Worm (Caenorhabditis elegans) whole organism, young adult: ENCODE data around the gene pck-3.

Experiments
- C06A6.2 ChIP-seq: fragments of 200-800 bp; sonication (Bioruptor generic); conservative IDR thresholded peaks from 2 replicates; pipeline ENCODE4 v1.3.6; 2022; ENCODE audit warnings: missing genetic modification characterization, missing compliant biosample characterization
- F23B12.7 ChIP-seq: sonication (generic microtip); optimal IDR thresholded peaks from 2 replicates; lab custom pipeline; 2017; ENCODE audit warnings: missing genetic modification characterization, mild to moderate bottlenecking, missing compliant biosample characterization, antibody characterized with exemption, moderate library complexity; ENCODE audit not compliant: insufficient read depth
- K11D2.4 ChIP-seq: fragments of 200-800 bp; sonication (Bioruptor generic); IDR thresholded peaks from 2 replicates; pipeline ENCODE4 v1.3.6; 2022; ENCODE audit warnings: missing genetic modification reagents, missing genetic modification characterization, missing compliant biosample characterization
- K12H6.12 ChIP-seq: fragments of 200-800 bp; sonication (Bioruptor generic); optimal IDR thresholded peaks from 2 replicates; lab custom pipeline; 2018; ENCODE audit warnings: mild to moderate bottlenecking, missing genetic modification characterization, missing compliant biosample characterization
- Y95B8A.8 ChIP-seq: fragments of 200-800 bp; sonication (Bioruptor generic); IDR thresholded peaks from 2 replicates; pipeline ENCODE4 v1.3.6; 2022; ENCODE audit warnings: missing genetic modification reagents, missing genetic modification characterization, missing compliant biosample characterization
- ZK185.1 ChIP-seq: sonication (generic microtip); optimal IDR thresholded peaks from 2 replicates; lab custom pipeline; 2016; ENCODE audit warnings: mild to moderate bottlenecking, missing genetic modification characterization, missing compliant biosample characterization; ENCODE audit not compliant: poor library complexity, severe bottlenecking
- akir-1 ChIP-seq: fragments of 200-800 bp; sonication (Bioruptor generic); optimal IDR thresholded peaks from 2 replicates; lab custom pipeline; 2018; ENCODE audit warnings: mild to moderate bottlenecking, missing genetic modification characterization, moderate library complexity, missing compliant biosample characterization
- ceh-40 ChIP-seq: fragments of 200-800 bp; sonication (Bioruptor generic); IDR thresholded peaks from 2 replicates; pipeline ENCODE4 v1.3.6; 2022; ENCODE audit warnings: missing genetic modification characterization, missing compliant biosample characterization
- ceh-79 ChIP-seq: sonication (generic microtip); optimal IDR thresholded peaks from 2 replicates; lab custom pipeline; 2017; ENCODE audit warnings: mild to moderate bottlenecking, missing genetic modification characterization, missing compliant biosample characterization
- chd-7 ChIP-seq: sonication (generic microtip); optimal IDR thresholded peaks from 2 replicates; lab custom pipeline; 2016; ENCODE audit warnings: mild to moderate bottlenecking, missing genetic modification characterization, moderate library complexity, missing compliant biosample characterization
- dpff-1 ChIP-seq: sonication (generic microtip); optimal IDR thresholded peaks from 2 replicates; lab custom pipeline; 2017; ENCODE audit warnings: mild to moderate bottlenecking, missing genetic modification characterization, missing compliant biosample characterization
- ets-4 ChIP-seq: fragments of 200-800 bp; sonication (Bioruptor generic); optimal IDR thresholded peaks from 2 replicates; lab custom pipeline; 2018; ENCODE audit warnings: mild to moderate bottlenecking, missing genetic modification characterization, missing compliant biosample characterization
- him-1 ChIP-seq: sonication (generic microtip); optimal IDR thresholded peaks from 2 replicates; lab custom pipeline; 2016; ENCODE audit warnings: missing genotype, missing genetic modification reagents, missing genetic modification characterization, missing compliant biosample characterization
- hlh-12 ChIP-seq: sonication (generic microtip); optimal IDR thresholded peaks from 2 replicates; lab custom pipeline; 2016; ENCODE audit warnings: missing genetic modification characterization, missing compliant biosample characterization
- hmg-20 ChIP-seq: fragments of 200-800 bp; sonication (Bioruptor generic); IDR thresholded peaks from 2 replicates; pipeline ENCODE4 v1.3.6; 2022; ENCODE audit warnings: missing genetic modification reagents, missing genetic modification characterization, missing compliant biosample characterization
- let-607 ChIP-seq, 2 experiments: fragments of 200-800 bp in 1 of 2; sonication (Bioruptor generic) in 1 of 2; sonication (generic microtip) in 1 of 2; optimal IDR thresholded peaks; 2 replicates each; lab custom pipeline; 2016 to 2018; ENCODE audit warnings: mild to moderate bottlenecking in 2 of 2, missing compliant biosample characterization in 2 of 2, missing genetic modification characterization in 2 of 2, moderate library complexity in 2 of 2, missing genotype in 1 of 2
- lin-26 ChIP-seq: fragments of 200-800 bp; sonication (Bioruptor generic); IDR thresholded peaks from 2 replicates; pipeline ENCODE4 v1.3.6; 2022; ENCODE audit warnings: missing genetic modification reagents, missing genetic modification characterization, missing compliant biosample characterization
- lin-35 ChIP-seq, 3 experiments: fragments of 150-350 bp in 2 of 3; sonication (generic microtip) in 1 of 3; optimal IDR thresholded peaks; 2 replicates each; lab custom pipeline; 2014 to 2018; ENCODE audit warnings: missing biosample characterization in 3 of 3, missing genetic modification characterization in 3 of 3, missing genetic modification reagents in 3 of 3
- lin-54 ChIP-seq: fragments of 200-800 bp; sonication (Bioruptor generic); optimal IDR thresholded peaks from 2 replicates; lab custom pipeline; 2018; ENCODE audit warnings: mild to moderate bottlenecking, missing genetic modification characterization, missing compliant biosample characterization
- lsl-1 ChIP-seq: fragments of 200-800 bp; sonication (Bioruptor generic); optimal IDR thresholded peaks from 2 replicates; lab custom pipeline; 2018; ENCODE audit warnings: mild to moderate bottlenecking, missing genetic modification characterization, moderate library complexity, missing compliant biosample characterization
- madf-3 ChIP-seq: fragments of 200-800 bp; sonication (Bioruptor generic); IDR thresholded peaks from 2 replicates; pipeline ENCODE4 v1.3.6; 2022; ENCODE audit warnings: missing genetic modification reagents, missing genetic modification characterization, missing compliant biosample characterization
- madf-8 ChIP-seq: fragments of 200-800 bp; sonication (Bioruptor generic); conservative IDR thresholded peaks from 2 replicates; pipeline ENCODE4 v1.3.6; 2022; ENCODE audit warnings: missing genetic modification reagents, missing genetic modification characterization, missing compliant biosample characterization
- mcd-1 ChIP-seq: fragments of 200-800 bp; sonication (Bioruptor generic); IDR thresholded peaks from 2 replicates; pipeline ENCODE4 v1.3.6; 2022; ENCODE audit warnings: missing genetic modification reagents, missing genetic modification characterization, missing compliant biosample characterization
- mel-28 ChIP-seq: sonication (generic microtip); optimal IDR thresholded peaks from 2 replicates; lab custom pipeline; 2016; ENCODE audit warnings: borderline replicate concordance, mild to moderate bottlenecking, missing genetic modification characterization, missing compliant biosample characterization
- mxl-1 ChIP-seq: sonication (generic microtip); optimal IDR thresholded peaks from 2 replicates; lab custom pipeline; 2016; ENCODE audit warnings: missing genetic modification characterization, missing compliant biosample characterization
- nhr-120 ChIP-seq: fragments of 200-800 bp; sonication (Bioruptor generic); IDR thresholded peaks from 2 replicates; pipeline ENCODE4 v1.3.6; 2022; ENCODE audit warnings: missing genetic modification characterization, missing compliant biosample characterization
- pbrm-1 ChIP-seq: fragments of 200-800 bp; sonication (Bioruptor generic); IDR thresholded peaks from 2 replicates; pipeline ENCODE4 v1.3.6; 2022; ENCODE audit warnings: missing genetic modification reagents, missing genetic modification characterization, missing compliant biosample characterization
- rec-8 ChIP-seq, 2 experiments: sonication (generic microtip); optimal IDR thresholded peaks; 2 replicates each; lab custom pipeline; 2016; ENCODE audit warnings: mild to moderate bottlenecking in 2 of 2, missing genetic modification characterization in 2 of 2, missing genetic modification reagents in 2 of 2, missing genotype in 2 of 2, missing biosample characterization in 1 of 2, missing compliant biosample characterization in 1 of 2, moderate library complexity in 1 of 2
- repo-1 ChIP-seq: sonication (generic microtip); optimal IDR thresholded peaks from 2 replicates; lab custom pipeline; 2017; ENCODE audit warnings: mild to moderate bottlenecking, missing genetic modification characterization, missing compliant biosample characterization
- snpc-3.4 ChIP-seq: sonication (generic microtip); optimal IDR thresholded peaks from 2 replicates; lab custom pipeline; 2017; ENCODE audit warnings: missing genetic modification characterization, mild to moderate bottlenecking, missing compliant biosample characterization, antibody characterized with exemption, moderate library complexity, missing genotype, missing genetic modification reagents
- somi-1 ChIP-seq: fragments of 200-800 bp; sonication (Bioruptor generic); optimal IDR thresholded peaks from 2 replicates; lab custom pipeline; 2018; ENCODE audit warnings: mild to moderate bottlenecking, missing genetic modification characterization, missing compliant biosample characterization
- sptf-2 ChIP-seq: fragments of 200-800 bp; sonication (Bioruptor generic); optimal IDR thresholded peaks from 2 replicates; lab custom pipeline; 2018; ENCODE audit warnings: mild to moderate bottlenecking, missing genetic modification characterization, missing compliant biosample characterization
- tbp1 ChIP-seq: fragments of 200-800 bp; sonication (Bioruptor generic); optimal IDR thresholded peaks from 2 replicates; lab custom pipeline; 2018; ENCODE audit warnings: mild to moderate bottlenecking, missing genetic modification characterization, missing compliant biosample characterization

Gene pck-3

ce11 chrIV:5855608-5856007 is 40.8 kb upstream of the pck-3 start:
- TF ChIP-seq Y95B8A.8 (GFP tag; lab: Robert Waterston, UW), result no peak
- TF ChIP-seq ZK185.1 (tag; lab: Kevin White, UChicago), result no peak
- TF ChIP-seq mel-28, result no peak
- no peak for TF ChIP-seq lin-35 (GFP tag; optimal IDR thresholded peaks at IDR 0.05; lab: Kevin White, UChicago)
- no peak for TF ChIP-seq let-607 (tag; optimal IDR thresholded peaks at IDR 0.05; lab: Kevin White, UChicago)
- no peak for TF ChIP-seq C06A6.2
- TF ChIP-seq nhr-120 (GFP tag; lab: Robert Waterston, UW), result no peak
- no peak for TF ChIP-seq madf-3 (GFP tag; lab: Robert Waterston, UW)
- no peak for TF ChIP-seq repo-1
- TF ChIP-seq F23B12.7 (tag; lab: Kevin White, UChicago), result no peak
- TF ChIP-seq dpff-1 (tag; lab: Kevin White, UChicago), result no peak
- TF ChIP-seq chd-7 (tag; lab: Kevin White, UChicago), result no peak
- TF ChIP-seq, all 124 proteins: peak for 0

ce11 chrIV:5856975-5857374 is 39.5 kb upstream of the pck-3 start:
- TF ChIP-seq ceh-40 (GFP tag; lab: Robert Waterston, UW) (no peak), ets-4 (GFP tag; lab: Kevin White, UChicago) (no peak), hmg-20 (GFP tag; lab: Robert Waterston, UW) (no peak), sptf-2 (GFP tag; lab: Kevin White, UChicago) (no peak)
- TF ChIP-seq, all 124 proteins: peak for 0

ce11 chrIV:5858212-5858611 is 38.2 kb upstream of the pck-3 start:
- no peak for TF ChIP-seq tbp1 (GFP tag; lab: Kevin White, UChicago)

ce11 chrIV:5859876-5860275 is 36.6 kb upstream of the pck-3 start, which contains the start of gene C06E7.4:
Gene C06E7.4, minus strand, starts transcription at chrIV:5859976.
- TF ChIP-seq C06A6.2 (no peak), pbrm-1 (GFP tag; lab: Robert Waterston, UW) (no peak), him-1 (tag; lab: Kevin White, UChicago) (no peak), rec-8 (tag; optimal IDR thresholded peaks at IDR 0.05; lab: Kevin White, UChicago) (no peak)

- TF ChIP-seq lin-54 (GFP tag; lab: Kevin White, UChicago), result no peak
- TF ChIP-seq somi-1 (GFP tag; lab: Kevin White, UChicago), result no peak
- TF ChIP-seq snpc-3.4 (tag; lab: Kevin White, UChicago), result no peak
- no peak for TF ChIP-seq lsl-1
- no peak for TF ChIP-seq madf-8 (GFP tag; lab: Robert Waterston, UW)
- no peak for TF ChIP-seq akir-1
- TF ChIP-seq ceh-79 (tag; lab: Kevin White, UChicago), result no peak
- TF ChIP-seq ets-4 (GFP tag; lab: Kevin White, UChicago), result no peak
- TF ChIP-seq, all 124 proteins: peak for 0
Observed at ce11 chrIV:5860762-5861161, 35.7 kb upstream of the pck-3 start.

ce11 chrIV:5865818-5866217 is 30.6 kb upstream of the pck-3 start, which contains the start of gene spe-27:
Gene spe-27, minus strand, starts transcription at chrIV:5865918.
- TF ChIP-seq lin-26 (no peak), K12H6.12 (tag; lab: Kevin White, UChicago) (no peak), K11D2.4 (GFP tag; lab: Robert Waterston, UW) (no peak), hlh-12 (no peak), mcd-1 (no peak), mxl-1 (no peak)
